Worm (Caenorhabditis elegans) whole organism, young adult: Measurements from ENCODE around the gene idpc-4.

ENCODE experiments used
- F37B4.10 ChIP-seq: fragments of 200-800 bp; sonication (Bioruptor generic); IDR thresholded peaks from 2 replicates; pipeline ENCODE4 v1.3.6; 2022; ENCODE audit warnings: missing genetic modification characterization, missing compliant biosample characterization
- F39B2.1 ChIP-seq: fragments of 200-800 bp; sonication (Bioruptor generic); IDR thresholded peaks from 2 replicates; pipeline ENCODE4 v1.3.6; 2022; ENCODE audit warnings: missing genetic modification reagents, missing genetic modification characterization, missing compliant biosample characterization
- ceh-27 ChIP-seq: fragments of 200-800 bp; sonication (Bioruptor generic); optimal IDR thresholded peaks from 2 replicates; lab custom pipeline; 2018; ENCODE audit warnings: mild to moderate bottlenecking, missing genetic modification characterization, moderate library complexity, missing compliant biosample characterization
- ceh-79 ChIP-seq: sonication (generic microtip); optimal IDR thresholded peaks from 2 replicates; lab custom pipeline; 2017; ENCODE audit warnings: mild to moderate bottlenecking, missing genetic modification characterization, missing compliant biosample characterization
- ceh-91 ChIP-seq: fragments of 200-800 bp; sonication (Bioruptor generic); IDR thresholded peaks from 2 replicates; pipeline ENCODE4 v1.3.6; 2022; ENCODE audit warnings: missing genetic modification reagents, missing genetic modification characterization, missing compliant biosample characterization
- hlh-26 ChIP-seq: fragments of 200-800 bp; sonication (Bioruptor generic); conservative IDR thresholded peaks from 2 replicates; pipeline ENCODE4 v1.3.6; 2022; ENCODE audit warnings: missing genetic modification reagents, missing genetic modification characterization, missing compliant biosample characterization
- let-526 ChIP-seq: fragments of 200-800 bp; sonication (Bioruptor generic); IDR thresholded peaks from 2 replicates; pipeline ENCODE4 v1.3.6; 2022; ENCODE audit warnings: missing genetic modification reagents, missing genetic modification characterization, missing compliant biosample characterization
- lin-35 ChIP-seq, 3 experiments: fragments of 150-350 bp in 2 of 3; sonication (generic microtip) in 1 of 3; optimal IDR thresholded peaks; 2 replicates each; lab custom pipeline; 2014 to 2018; ENCODE audit warnings: missing biosample characterization in 3 of 3, missing genetic modification characterization in 3 of 3, missing genetic modification reagents in 3 of 3
- lin-40 ChIP-seq: sonication (generic microtip); optimal IDR thresholded peaks from 2 replicates; lab custom pipeline; 2016; ENCODE audit warnings: missing genetic modification characterization, mild to moderate bottlenecking, missing compliant biosample characterization, missing genotype, missing genetic modification reagents
- pha-4 ChIP-seq: fragments of 150-350 bp; sonication (generic microtip); optimal IDR thresholded peaks from 2 replicates; lab custom pipeline; 2014; ENCODE audit warnings: missing biosample characterization, missing genetic modification reagents, missing genetic modification characterization
- snpc-4 ChIP-seq, 5 experiments: fragments of 150-350 bp in 1 of 5; sonication (generic microtip) in 4 of 5; optimal IDR thresholded peaks; 2 replicates each; lab custom pipeline; 2014 to 2018; ENCODE audit warnings: missing genetic modification characterization in 5 of 5, missing biosample characterization in 3 of 5, antibody characterized with exemption in 2 of 5, mild to moderate bottlenecking in 2 of 5, missing compliant biosample characterization in 2 of 5, missing genotype in 2 of 5, moderate library complexity in 2 of 5, missing genetic modification reagents in 1 of 5
- unc-62 ChIP-seq: fragments of 150-350 bp; optimal IDR thresholded peaks from 2 replicates; lab custom pipeline; 2014; ENCODE audit warnings: missing biosample characterization, missing genetic modification reagents, missing genetic modification characterization

DNA sequence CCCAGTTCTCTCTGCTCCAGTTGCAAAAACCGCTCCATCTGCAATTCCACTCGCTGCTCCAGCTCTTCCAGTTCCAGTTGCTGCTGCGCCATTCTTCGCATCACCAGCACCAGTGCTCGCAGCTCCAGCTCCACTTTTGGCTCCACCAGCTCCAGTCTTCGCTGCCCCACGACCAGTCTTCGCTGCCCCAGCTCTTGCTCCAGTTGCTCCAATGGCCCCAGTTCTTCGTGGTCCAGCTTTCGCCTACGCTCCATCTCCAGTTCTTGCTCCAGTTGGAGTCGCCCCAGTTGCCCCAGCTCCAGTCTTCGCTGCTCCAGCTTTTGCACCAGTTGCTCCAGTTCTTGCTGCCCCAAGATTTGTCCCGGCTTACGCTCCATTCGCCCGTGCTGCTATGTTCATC is 4.8 kb upstream of the idpc-4 start:
- TF ChIP-seq snpc-4 (GFP tag; optimal IDR thresholded peaks at IDR 0.05; lab: Kevin White, UChicago) (no peak), snpc-4 (tag; optimal IDR thresholded peaks at IDR 0.05; lab: Kevin White, UChicago) (no peak), ceh-91 (GFP tag; lab: Robert Waterston, UW) (no peak), lin-35 (GFP tag; optimal IDR thresholded peaks at IDR 0.05; lab: Kevin White, UChicago) (no peak), lin-40 (tag; lab: Kevin White, UChicago) (no peak), ceh-27 (GFP tag; lab: Kevin White, UChicago) (no peak), let-526 (no peak), pha-4 (tag; lab: Kevin White, UChicago) (no peak), unc-62 (no peak), F39B2.1 (GFP tag; lab: Robert Waterston, UW) (no peak), ceh-79 (tag; lab: Kevin White, UChicago) (no peak), F37B4.10 (GFP tag; lab: Robert Waterston, UW) (no peak), hlh-26 (GFP tag; lab: Robert Waterston, UW) (no peak)
